Worm (Caenorhabditis elegans) whole organism, L2 larva: ENCODE measurements around the gene Y49G5B.1.

Experiments
- C34F6.9 ChIP-seq: fragments of 150-350 bp; optimal IDR thresholded peaks from 2 replicates; lab custom pipeline; 2014; ENCODE audit warnings: missing biosample characterization, missing genetic modification characterization
- F13H6.1 ChIP-seq: sonication (generic microtip); optimal IDR thresholded peaks from 2 replicates; lab custom pipeline; 2016; ENCODE audit warnings: missing genetic modification characterization, missing compliant biosample characterization
- Y55F3AM.14 ChIP-seq: fragments of 200-800 bp; sonication (Bioruptor generic); optimal IDR thresholded peaks from 2 replicates; lab custom pipeline; 2018; ENCODE audit warnings: mild to moderate bottlenecking, missing genetic modification characterization, missing compliant biosample characterization
- alr-1 ChIP-seq: fragments of 150-350 bp; optimal IDR thresholded peaks from 2 replicates; lab custom pipeline; 2014; ENCODE audit warnings: missing biosample characterization, missing genetic modification characterization
- aly-2 ChIP-seq: fragments of 150-350 bp; optimal IDR thresholded peaks from 2 replicates; lab custom pipeline; 2014; ENCODE audit warnings: missing biosample characterization, missing genetic modification characterization
- ama-1 ChIP-seq: fragments of 150-350 bp; optimal IDR thresholded peaks from 2 replicates; lab custom pipeline; 2018; ENCODE audit warnings: inconsistent platforms
- ceh-16 ChIP-seq: fragments of 150-350 bp; optimal IDR thresholded peaks from 2 replicates; lab custom pipeline; 2014; ENCODE audit warnings: missing biosample characterization, missing genetic modification characterization
- ceh-82 ChIP-seq: fragments of 150-350 bp; optimal IDR thresholded peaks from 2 replicates; lab custom pipeline; 2014; ENCODE audit warnings: missing biosample characterization, missing genetic modification characterization
- crh-2 ChIP-seq: sonication (generic microtip); optimal IDR thresholded peaks from 2 replicates; lab custom pipeline; 2017; ENCODE audit warnings: missing biosample characterization, missing genetic modification characterization
- dmd-4 ChIP-seq: sonication (generic microtip); optimal IDR thresholded peaks from 2 replicates; lab custom pipeline; 2017; ENCODE audit warnings: missing biosample characterization, missing genetic modification characterization
- egl-27 ChIP-seq: sonication (generic microtip); optimal IDR thresholded peaks from 3 replicates; lab custom pipeline; 2017; ENCODE audit warnings: missing biosample characterization, missing genetic modification reagents, missing genetic modification characterization
- elt-1 ChIP-seq: fragments of 150-350 bp; optimal IDR thresholded peaks from 2 replicates; lab custom pipeline; 2014; ENCODE audit warnings: missing biosample characterization, missing genetic modification characterization
- elt-3 ChIP-seq: sonication (generic microtip); optimal IDR thresholded peaks from 2 replicates; lab custom pipeline; 2017; ENCODE audit warnings: missing biosample characterization, missing genetic modification characterization
- fos-1 ChIP-seq: fragments of 150-350 bp; optimal IDR thresholded peaks from 2 replicates; lab custom pipeline; 2014; ENCODE audit warnings: missing biosample characterization, missing genetic modification characterization
- lin-11 ChIP-seq: fragments of 150-350 bp; sonication (generic microtip); optimal IDR thresholded peaks from 2 replicates; lab custom pipeline; 2014; ENCODE audit warnings: missing biosample characterization, missing genetic modification characterization, inconsistent platforms, mixed read lengths
- lin-13 ChIP-seq: fragments of 150-350 bp; optimal IDR thresholded peaks from 2 replicates; lab custom pipeline; 2014; ENCODE audit warnings: missing biosample characterization, missing genetic modification reagents, missing genetic modification characterization
- lsy-2 ChIP-seq, 2 experiments: fragments of 150-350 bp in 1 of 2; sonication (generic microtip) in 1 of 2; optimal IDR thresholded peaks; 2 replicates each; lab custom pipeline; 2014 to 2017; ENCODE audit warnings: missing biosample characterization in 2 of 2, missing genetic modification characterization in 2 of 2
- mab-5 ChIP-seq: fragments of 150-350 bp; optimal IDR thresholded peaks from 2 replicates; lab custom pipeline; 2014; ENCODE audit warnings: missing biosample characterization, missing genetic modification characterization
- nhr-10 ChIP-seq: sonication (generic microtip); optimal IDR thresholded peaks from 2 replicates; lab custom pipeline; 2017; ENCODE audit warnings: missing biosample characterization, missing genetic modification characterization
- nhr-11 ChIP-seq: fragments of 150-350 bp; optimal IDR thresholded peaks from 2 replicates; lab custom pipeline; 2014; ENCODE audit warnings: missing biosample characterization, missing genetic modification characterization
- nhr-12 ChIP-seq: fragments of 150-350 bp; optimal IDR thresholded peaks from 2 replicates; lab custom pipeline; 2014; ENCODE audit warnings: missing biosample characterization, missing genetic modification characterization
- nhr-129 ChIP-seq: fragments of 150-350 bp; optimal IDR thresholded peaks from 2 replicates; lab custom pipeline; 2014; ENCODE audit warnings: missing biosample characterization, missing genetic modification characterization
- nhr-25 ChIP-seq: fragments of 150-350 bp; sonication (generic microtip); optimal IDR thresholded peaks from 3 replicates; lab custom pipeline; 2014; ENCODE audit warnings: missing biosample characterization, missing genetic modification characterization
- nhr-6 ChIP-seq: fragments of 150-350 bp; optimal IDR thresholded peaks from 2 replicates; lab custom pipeline; 2014; ENCODE audit warnings: missing biosample characterization, missing genetic modification characterization
- peb-1 ChIP-seq: fragments of 150-350 bp; optimal IDR thresholded peaks from 2 replicates; lab custom pipeline; 2014; ENCODE audit warnings: missing biosample characterization, missing genetic modification characterization
- skn-1 ChIP-seq: sonication (generic microtip); optimal IDR thresholded peaks from 2 replicates; lab custom pipeline; 2017; ENCODE audit warnings: missing biosample characterization, missing genetic modification characterization
- sma-3 ChIP-seq: sonication (generic microtip); optimal IDR thresholded peaks from 2 replicates; lab custom pipeline; 2016; ENCODE audit warnings: missing genetic modification reagents, missing genetic modification characterization, missing compliant biosample characterization
- sma-9 ChIP-seq, 2 experiments: fragments of 150-350 bp in 1 of 2; sonication (generic microtip) in 1 of 2; optimal IDR thresholded peaks; 2 replicates each; lab custom pipeline; 2014 to 2016; ENCODE audit warnings: missing genetic modification characterization in 2 of 2, mild to moderate bottlenecking in 1 of 2, missing biosample characterization in 1 of 2, missing compliant biosample characterization in 1 of 2, missing genetic modification reagents in 1 of 2, moderate library complexity in 1 of 2
- snpc-4 ChIP-seq: fragments of 150-350 bp; optimal IDR thresholded peaks from 2 replicates; lab custom pipeline; 2014; ENCODE audit warnings: missing biosample characterization, missing genetic modification characterization
- unc-39 ChIP-seq: fragments of 150-350 bp; optimal IDR thresholded peaks from 2 replicates; lab custom pipeline; 2014; ENCODE audit warnings: missing biosample characterization, missing genetic modification characterization
- unc-55 ChIP-seq: fragments of 150-350 bp; sonication (generic microtip); optimal IDR thresholded peaks from 3 replicates; lab custom pipeline; 2014; ENCODE audit warnings: missing biosample characterization, missing genetic modification reagents, missing genetic modification characterization
- unc-62 ChIP-seq: fragments of 150-350 bp; optimal IDR thresholded peaks from 2 replicates; lab custom pipeline; 2014; ENCODE audit warnings: missing biosample characterization, missing genetic modification reagents, missing genetic modification characterization
- zag-1 ChIP-seq: fragments of 150-350 bp; optimal IDR thresholded peaks from 2 replicates; lab custom pipeline; 2014; ENCODE audit warnings: missing biosample characterization, missing genetic modification characterization
- ztf-1 ChIP-seq: fragments of 200-800 bp; sonication (Bioruptor generic); conservative IDR thresholded peaks from 2 replicates; pipeline ENCODE4 v1.3.6; 2022; ENCODE audit warnings: missing genetic modification characterization, missing compliant biosample characterization
- ztf-11 ChIP-seq: sonication (generic microtip); optimal IDR thresholded peaks from 2 replicates; lab custom pipeline; 2017; ENCODE audit warnings: missing biosample characterization, missing genetic modification characterization
- ztf-4 ChIP-seq: fragments of 150-350 bp; optimal IDR thresholded peaks from 2 replicates; lab custom pipeline; 2014; ENCODE audit warnings: missing biosample characterization, missing genetic modification characterization

Gene Y49G5B.1

ce11 chrV:5228513-5228912, 5.3 kb downstream of the Y49G5B.1 start:
- TF ChIP-seq sma-3 = peak; percentile 41
- peak; percentile 32 for TF ChIP-seq nhr-129 (tag; lab: Kevin White, UChicago)
- no peak for TF ChIP-seq ztf-4 (tag; lab: Kevin White, UChicago)
- no peak for TF ChIP-seq skn-1 (tag; lab: Kevin White, UChicago)
- TF ChIP-seq sma-9 (GFP tag; optimal IDR thresholded peaks at IDR 0.05; lab: Kevin White, UChicago) = peak; percentile 74
- no peak for TF ChIP-seq sma-9 (tag; optimal IDR thresholded peaks at IDR 0.05; lab: Kevin White, UChicago)
- peak; percentile 16 for TF ChIP-seq F13H6.1 (tag; lab: Kevin White, UChicago)

ce11 chrV:5233777-5234176, 10.6 kb downstream of the Y49G5B.1 start, which contains the start of gene cest-32:
TSS of gene cest-32 (minus strand) at chrV:5233891.
- no peak for TF ChIP-seq alr-1
- TF ChIP-seq egl-27 = no peak
- no peak for TF ChIP-seq dmd-4 (tag; lab: Kevin White, UChicago)
- no peak for TF ChIP-seq ztf-4 (tag; lab: Kevin White, UChicago)
- TF ChIP-seq ceh-82 (tag; lab: Kevin White, UChicago) = no peak
- TF ChIP-seq sma-9 (GFP tag; optimal IDR thresholded peaks at IDR 0.05; lab: Kevin White, UChicago) = no peak
- TF ChIP-seq sma-9 (tag; optimal IDR thresholded peaks at IDR 0.05; lab: Kevin White, UChicago) = no peak
- TF ChIP-seq unc-62 (GFP tag; lab: Kevin White, UChicago) = no peak
- no peak for TF ChIP-seq nhr-25 (tag; lab: Kevin White, UChicago)
- TF ChIP-seq ama-1 (lab: Kevin White, UChicago) = no peak
- TF ChIP-seq nhr-12 (tag; lab: Kevin White, UChicago) = no peak
- no peak for TF ChIP-seq Y55F3AM.14 (GFP tag; lab: Kevin White, UChicago)
- no peak for TF ChIP-seq nhr-11 (tag; lab: Kevin White, UChicago)
- TF ChIP-seq fos-1 = no peak
- no peak for TF ChIP-seq unc-55
- TF ChIP-seq crh-2 (tag; lab: Kevin White, UChicago) = no peak
- TF ChIP-seq C34F6.9 (tag; lab: Kevin White, UChicago) = no peak

DNA sequence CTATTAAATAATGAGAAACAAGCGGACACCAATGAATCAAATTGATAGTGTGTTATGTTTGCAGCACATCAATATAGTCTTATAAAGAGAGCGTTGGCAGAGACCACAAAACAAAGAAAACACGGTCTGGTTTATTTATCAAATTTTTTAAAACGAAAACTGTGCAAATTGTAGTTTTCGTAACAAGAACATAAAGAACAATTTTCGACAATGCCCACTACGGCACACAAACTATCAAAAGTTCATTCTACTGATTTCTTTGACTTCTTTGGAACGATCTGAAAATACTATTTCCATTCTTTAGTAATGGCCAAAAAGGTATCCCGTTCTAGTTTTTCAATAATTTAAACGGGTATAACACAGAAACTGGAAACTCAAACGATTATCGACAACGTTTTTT, 13.9 kb downstream of the Y49G5B.1 start, which contains the start of gene cest-35.2:
TSS of gene cest-35.2 (minus strand) at position 101 of the 400 bp plus-strand sequence.
- no peak for TF ChIP-seq ztf-1 (GFP tag; lab: Robert Waterston, UW)
- no peak for TF ChIP-seq dmd-4 (tag; lab: Kevin White, UChicago)
- no peak for TF ChIP-seq lsy-2 (tag; optimal IDR thresholded peaks at IDR 0.05; lab: Kevin White, UChicago)
- no peak for TF ChIP-seq nhr-25 (tag; lab: Kevin White, UChicago)
- TF ChIP-seq lin-11 (tag; lab: Kevin White, UChicago) = no peak
- TF ChIP-seq mab-5 (tag; lab: Kevin White, UChicago) = no peak
- no peak for TF ChIP-seq elt-1
- no peak for TF ChIP-seq lin-13 (GFP tag; lab: Kevin White, UChicago)
- TF ChIP-seq aly-2 (tag; lab: Kevin White, UChicago) = no peak
- no peak for TF ChIP-seq ceh-16
- no peak for TF ChIP-seq egl-27
- no peak for TF ChIP-seq alr-1
- TF ChIP-seq unc-39 (tag; lab: Kevin White, UChicago) = no peak
- TF ChIP-seq Y55F3AM.14 (GFP tag; lab: Kevin White, UChicago) = no peak
- no peak for TF ChIP-seq zag-1 (tag; lab: Kevin White, UChicago)

DNA sequence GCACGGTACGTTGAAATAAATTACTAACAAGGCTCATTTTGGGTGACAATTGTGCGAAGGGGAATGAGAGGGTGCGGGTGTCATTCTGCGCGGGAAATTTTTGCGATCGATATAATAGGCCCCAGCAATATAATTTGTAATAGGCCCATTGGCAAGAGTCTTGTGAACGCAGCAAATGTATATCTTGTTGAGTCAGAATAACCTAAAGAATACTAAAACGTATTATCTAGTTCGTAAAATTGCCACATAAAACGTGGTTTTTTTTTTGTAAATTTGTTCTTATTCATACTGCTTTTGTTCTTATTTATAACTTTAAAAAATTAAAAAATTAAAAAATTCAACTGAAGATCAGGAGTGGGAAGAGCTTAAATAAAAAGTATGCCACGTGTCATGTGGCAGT, 16.2 kb downstream of the Y49G5B.1 start, which contains the start of gene C52A10.3:
TSS of gene C52A10.3 (minus strand) at position 101 of the 400 bp plus-strand sequence.
- TF ChIP-seq snpc-4 (tag; lab: Kevin White, UChicago) (no peak), fos-1 (no peak), aly-2 (tag; lab: Kevin White, UChicago) (no peak), dmd-4 (tag; lab: Kevin White, UChicago) (no peak), nhr-10 (tag; lab: Kevin White, UChicago) (no peak), nhr-6 (tag; lab: Kevin White, UChicago) (no peak), ceh-82 (tag; lab: Kevin White, UChicago) (no peak), elt-3 (tag; lab: Kevin White, UChicago) (no peak), peb-1 (tag; lab: Kevin White, UChicago) (no peak), ztf-11 (no peak), unc-62 (GFP tag; lab: Kevin White, UChicago) (no peak), ceh-16 (no peak), lin-13 (GFP tag; lab: Kevin White, UChicago) (no peak), lsy-2 (tag; optimal IDR thresholded peaks at IDR 0.05; lab: Kevin White, UChicago) (no peak)
